Worm (Caenorhabditis elegans): Measurements from ENCODE around the gene imp-3.

Gene imp-3

DNA sequence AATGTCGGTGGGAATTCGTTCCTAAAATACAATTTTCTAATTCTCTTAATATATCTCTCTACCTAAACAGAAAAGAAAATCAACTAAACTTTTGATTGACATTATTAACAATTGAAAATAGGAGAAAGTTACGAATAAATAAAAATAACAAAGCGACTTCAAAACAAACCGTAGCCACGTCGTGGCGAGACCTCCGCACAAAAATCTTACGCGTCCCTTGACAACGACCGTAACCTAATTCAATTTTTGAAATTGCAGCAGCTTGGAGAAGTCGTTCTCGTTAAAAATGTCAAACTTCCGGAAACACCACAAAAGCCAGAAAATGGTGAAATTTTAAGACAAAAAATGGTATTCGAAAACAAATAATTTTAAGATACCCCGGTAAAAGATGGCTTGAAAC, 25.1 kb downstream of the imp-3 start:
- TF ChIP-seq tbx-2 (tag; optimal IDR thresholded peaks at IDR 0.05) (no peak), ceh-82 (tag; optimal IDR thresholded peaks at IDR 0.05) (no peak), C16A3.4 (tag; optimal IDR thresholded peaks at IDR 0.05) (no peak), vab-15 (tag; optimal IDR thresholded peaks at IDR 0.05) (no peak), rnt-1 (tag; optimal IDR thresholded peaks at IDR 0.05) (no peak), elt-3 (tag; optimal IDR thresholded peaks at IDR 0.05) (no peak), nhr-77 (tag; optimal IDR thresholded peaks at IDR 0.05) (no peak), xbp-1 (tag; optimal IDR thresholded peaks at IDR 0.05) (no peak), fos-1 (tag; optimal IDR thresholded peaks at IDR 0.05) (no peak), elt-2 (tag; optimal IDR thresholded peaks at IDR 0.05) (no peak), dpl-1 (GFP tag; optimal IDR thresholded peaks at IDR 0.05) (no peak), F16B12.6 (tag; optimal IDR thresholded peaks at IDR 0.05) (no peak), lin-39 (tag; optimal IDR thresholded peaks at IDR 0.05) (no peak), fkh-4 (tag; optimal IDR thresholded peaks at IDR 0.05; ENCODE audit: borderline replicate concordance) (no peak), ceh-90 (tag; optimal IDR thresholded peaks at IDR 0.05) (no peak), efl-3 (GFP tag; optimal IDR thresholded peaks at IDR 0.05) (no peak)

DNA sequence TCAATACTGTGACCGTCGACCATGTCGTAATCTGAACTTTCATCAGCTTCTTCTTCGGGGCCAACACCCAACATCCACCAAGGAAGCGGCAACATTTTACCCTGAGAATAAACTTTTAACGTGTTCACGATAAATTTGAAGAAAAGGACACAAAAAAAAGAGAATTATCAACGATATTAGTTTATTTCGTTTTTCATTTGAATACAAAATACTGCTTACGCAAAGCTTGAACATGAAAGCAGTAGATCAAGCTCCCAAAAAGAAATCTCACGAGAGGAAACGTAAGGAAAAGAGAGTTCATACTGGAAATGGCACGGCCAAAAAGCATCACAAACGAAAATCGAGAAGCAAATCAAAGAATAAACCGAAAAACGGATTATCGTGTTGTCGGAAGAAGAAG, 25.7 kb downstream of the imp-3 start, which contains the start of the genes C46A5.6 and C46A5.1:
TSS of gene C46A5.6 (minus strand) at position 101 of the 400 bp plus-strand sequence.
TSS of gene C46A5.1 (plus strand) at position 184 of the 400 bp plus-strand sequence.
- TF ChIP-seq nhr-19 (GFP tag; conservative IDR thresholded peaks at IDR 0.05): no peak
- TF ChIP-seq ceh-90 (tag; optimal IDR thresholded peaks at IDR 0.05): no peak
- TF ChIP-seq dsc-1 (tag; optimal IDR thresholded peaks at IDR 0.05): no peak
- TF ChIP-seq lin-35 (GFP tag; optimal IDR thresholded peaks at IDR 0.05): no peak
- TF ChIP-seq mef-2 (tag; optimal IDR thresholded peaks at IDR 0.05): no peak
- TF ChIP-seq elt-3 (tag; optimal IDR thresholded peaks at IDR 0.05): no peak
- no peak for TF ChIP-seq zip-4 (GFP tag; optimal IDR thresholded peaks at IDR 0.05)
- no peak for TF ChIP-seq lir-3 (tag; optimal IDR thresholded peaks at IDR 0.05; ENCODE audit: poor library complexity)
- no peak for TF ChIP-seq ceh-63 (GFP tag; optimal IDR thresholded peaks at IDR 0.05)
- TF ChIP-seq nhr-85 (tag): no peak
- no peak for TF ChIP-seq C16A3.4 (tag; optimal IDR thresholded peaks at IDR 0.05)
- no peak for TF ChIP-seq blmp-1 (tag; optimal IDR thresholded peaks at IDR 0.05)

DNA sequence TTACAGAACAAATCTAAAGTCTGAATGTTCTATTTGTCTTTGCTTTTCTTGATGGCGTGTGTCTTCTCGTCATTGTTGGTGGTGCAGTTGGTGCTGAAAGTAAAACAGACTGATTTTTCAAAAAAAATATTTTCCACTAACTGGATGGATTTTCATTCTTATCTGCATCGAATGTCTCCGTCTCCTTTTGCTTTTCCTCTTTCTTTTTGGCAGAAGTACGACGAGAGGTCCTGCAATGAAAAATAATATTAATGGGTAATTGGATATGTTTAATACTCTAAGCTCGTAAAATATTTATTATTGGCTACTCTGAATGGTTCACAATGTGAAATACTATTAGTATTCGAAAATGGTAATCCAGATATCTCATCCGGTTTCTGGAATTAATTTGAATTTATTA, 29.3 kb downstream of the imp-3 start, which contains the start of gene del-7:
TSS of gene del-7 (plus strand) at position 301 of the 400 bp plus-strand sequence.
- no peak for TF ChIP-seq nhr-11 (tag; optimal IDR thresholded peaks at IDR 0.05)

DNA sequence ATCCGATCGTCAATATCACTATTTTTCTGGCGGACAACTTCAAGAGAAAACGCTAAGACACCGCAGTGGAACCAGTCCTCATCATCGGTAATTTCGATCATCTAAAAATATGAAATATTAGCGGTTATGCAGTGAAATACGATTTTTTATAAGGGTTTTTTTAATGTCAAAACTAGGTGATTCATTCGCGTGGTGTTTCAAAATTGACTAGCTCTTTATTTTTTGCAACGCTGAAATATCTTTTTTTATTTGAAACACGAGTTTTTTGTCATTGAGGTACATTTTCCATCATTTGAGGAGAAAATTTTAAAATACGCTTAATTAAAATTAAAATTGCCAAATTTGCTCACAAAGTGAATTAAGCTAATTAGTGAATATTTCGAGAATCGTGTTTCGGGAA, 29.9 kb downstream of the imp-3 start, which contains the start of gene dsb-3:
TSS of gene dsb-3 (minus strand) at position 101 of the 400 bp plus-strand sequence.
- TF ChIP-seq mab-9 (GFP tag; IDR thresholded peaks at IDR 0.05): no peak
- TF ChIP-seq ceh-90 (tag; optimal IDR thresholded peaks at IDR 0.05): no peak
- TF ChIP-seq hlh-4 (tag; optimal IDR thresholded peaks at IDR 0.05): no peak
- no peak for TF ChIP-seq irx-1 (tag; optimal IDR thresholded peaks at IDR 0.05)
- TF ChIP-seq pqm-1 (tag; optimal IDR thresholded peaks at IDR 0.05): no peak
- no peak for TF ChIP-seq aly-2 (tag; optimal IDR thresholded peaks at IDR 0.05)
- TF ChIP-seq nhr-71 (tag; optimal IDR thresholded peaks at IDR 0.05): no peak
- no peak for TF ChIP-seq zip-4 (GFP tag; optimal IDR thresholded peaks at IDR 0.05)
- TF ChIP-seq alr-1 (tag; optimal IDR thresholded peaks at IDR 0.05; ENCODE audit: borderline replicate concordance): no peak
- TF ChIP-seq C34B4.2 (tag; optimal IDR thresholded peaks at IDR 0.05): no peak
- TF ChIP-seq fkh-4 (tag; optimal IDR thresholded peaks at IDR 0.05; ENCODE audit: borderline replicate concordance): no peak
- TF ChIP-seq fos-1 (tag; optimal IDR thresholded peaks at IDR 0.05): no peak
- no peak for TF ChIP-seq efl-1 (optimal IDR thresholded peaks at IDR 0.05)
- TF ChIP-seq efl-1 (GFP tag; optimal IDR thresholded peaks at IDR 0.05 in 1 of 2): no peak
- TF ChIP-seq dpl-1 (GFP tag; optimal IDR thresholded peaks at IDR 0.05): no peak
